Fruit fly (Drosophila melanogaster) whole organism, pupa: Measurements from ENCODE around the gene Twdlalpha.

Source experiments
- CG14655 ChIP-seq: fragments of 200-800 bp; sonication (Bioruptor generic); optimal IDR thresholded peaks from 3 replicates; lab custom pipeline; 2017; ENCODE audit warnings: mild to moderate bottlenecking, missing biosample characterization, missing genetic modification reagents, missing genetic modification characterization
- CG34367 ChIP-seq: fragments of 200-800 bp; sonication (Bioruptor generic); optimal IDR thresholded peaks from 2 replicates; lab custom pipeline; 2018; ENCODE audit warnings: missing biosample characterization, mild to moderate bottlenecking, missing genetic modification characterization
- CG9948 ChIP-seq: fragments of 200-800 bp; sonication (Bioruptor generic); optimal IDR thresholded peaks from 2 replicates; lab custom pipeline; 2018; ENCODE audit warnings: missing biosample characterization, mild to moderate bottlenecking, missing genetic modification characterization, moderate library complexity
- D1 ChIP-seq: fragments of 200-800 bp; sonication (Bioruptor generic); optimal IDR thresholded peaks from 2 replicates; lab custom pipeline; 2018; ENCODE audit warnings: missing biosample characterization, mild to moderate bottlenecking, missing genetic modification characterization, moderate library complexity
- EcR ChIP-seq: fragments of 200-800 bp; sonication (Bioruptor generic); optimal IDR thresholded peaks from 3 replicates; lab custom pipeline; 2019; ENCODE audit warnings: missing biosample characterization, missing genetic modification characterization, mild to moderate bottlenecking, moderate library complexity, missing genetic modification reagents
- Ets98B ChIP-seq: fragments of 200-800 bp; sonication (Bioruptor generic); IDR thresholded peaks from 2 replicates; pipeline ENCODE4 v1.3.6; 2022; ENCODE audit warnings: missing biosample characterization, missing genetic modification characterization
- Pif1B ChIP-seq: fragments of 200-800 bp; sonication (Bioruptor generic); optimal IDR thresholded peaks from 3 replicates; lab custom pipeline; 2016; ENCODE audit warnings: missing biosample characterization, missing genetic modification characterization
- gl ChIP-seq: fragments of 200-800 bp; sonication (Bioruptor generic); optimal IDR thresholded peaks from 2 replicates; lab custom pipeline; 2018; ENCODE audit warnings: missing biosample characterization, mild to moderate bottlenecking, missing genetic modification characterization

DNA sequence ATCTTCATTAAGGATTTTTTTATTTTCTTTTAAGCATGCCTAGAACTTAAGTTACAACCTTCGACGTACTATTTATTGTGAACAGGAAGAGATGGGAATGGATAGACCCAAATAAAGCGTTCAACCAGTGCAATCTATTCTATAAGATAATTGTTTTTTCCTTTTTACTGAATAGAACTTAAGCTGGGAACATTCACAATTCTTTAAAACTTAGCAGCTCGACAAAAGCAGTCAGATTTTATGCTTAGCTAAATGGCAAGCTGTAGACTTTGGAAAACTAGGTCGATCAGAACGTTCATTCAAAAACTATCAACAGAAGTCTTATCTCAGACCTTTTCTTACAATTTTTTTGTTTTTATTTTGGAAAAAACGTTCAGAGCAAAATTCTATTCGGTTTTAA, 31.6 kb upstream of the Twdlalpha start, which contains the start of gene CG13008:
- no peak for TF ChIP-seq D1
- no peak for TF ChIP-seq Ets98B (GFP tag; lab: Robert Waterston, UW)
- TF ChIP-seq CG34367: no peak
- TF ChIP-seq gl (tag; lab: Kevin White, UChicago): no peak
- TF ChIP-seq CG9948: no peak
- no peak for TF ChIP-seq Pif1B
- no peak for TF ChIP-seq EcR
- no peak for TF ChIP-seq CG14655 (GFP tag; lab: Kevin White, UChicago)
